Fruit fly (Drosophila melanogaster) whole organism, wandering third instar larva: ENCODE data around the gene CG45263.

Experiments used
- Abd-B ChIP-seq: fragments of >200 bp; optimal IDR thresholded peaks from 2 replicates; lab custom pipeline; 2017; ENCODE audit warnings: missing biosample characterization, missing genetic modification characterization
- CG32264 ChIP-seq: fragments of 200-800 bp; sonication (Bioruptor generic); optimal IDR thresholded peaks from 2 replicates; lab custom pipeline; 2016; ENCODE audit warnings: missing biosample characterization, missing genetic modification characterization
- CG9705 ChIP-seq: fragments of 200-800 bp; sonication (Bioruptor generic); optimal IDR thresholded peaks from 2 replicates; lab custom pipeline; 2018; ENCODE audit warnings: missing biosample characterization, mild to moderate bottlenecking, missing genetic modification characterization
- CrebA ChIP-seq: fragments of 200-800 bp; sonication (Bioruptor generic); optimal IDR thresholded peaks from 2 replicates; lab custom pipeline; 2016; ENCODE audit warnings: missing biosample characterization, mild to moderate bottlenecking, missing genetic modification characterization, borderline replicate concordance
- Dfd ChIP-seq: fragments of >200 bp; optimal IDR thresholded peaks from 2 replicates; lab custom pipeline; 2017; ENCODE audit warnings: missing biosample characterization, missing genetic modification characterization
- Dif ChIP-seq: fragments of 200-275, 200-300 bp; sonication (Bioruptor generic); optimal IDR thresholded peaks from 2 replicates; lab custom pipeline; 2018; ENCODE audit warnings: missing biosample characterization, missing genetic modification characterization; ENCODE audit not compliant: partially characterized antibody
- HLH106 ChIP-seq: fragments of 200-800 bp; optimal IDR thresholded peaks from 3 replicates; lab custom pipeline; 2019; ENCODE audit warnings: missing biosample characterization, mild to moderate bottlenecking, missing genetic modification characterization, moderate library complexity
- Hnf4 ChIP-seq: fragments of 200-800 bp; sonication (Bioruptor generic); optimal IDR thresholded peaks from 2 replicates; lab custom pipeline; 2016; ENCODE audit warnings: missing biosample characterization, mild to moderate bottlenecking, missing genetic modification characterization
- Hr78 ChIP-seq: fragments of >200 bp; optimal IDR thresholded peaks from 2 replicates; lab custom pipeline; 2017; ENCODE audit warnings: missing biosample characterization, missing genetic modification characterization
- Hr83 ChIP-seq: fragments of 200-300 bp; sonication (Bioruptor generic); optimal IDR thresholded peaks from 2 replicates; lab custom pipeline; 2016; ENCODE audit warnings: missing biosample characterization, mild to moderate bottlenecking, missing genetic modification characterization, moderate library complexity; ENCODE audit not compliant: poor library complexity, severe bottlenecking
- Jra ChIP-seq: sonication (Bioruptor generic); optimal IDR thresholded peaks from 2 replicates; lab custom pipeline; 2016; ENCODE audit warnings: missing biosample characterization, missing genetic modification characterization
- Mio ChIP-seq: sonication (Bioruptor generic); optimal IDR thresholded peaks from 2 replicates; lab custom pipeline; 2016; ENCODE audit warnings: missing biosample characterization, missing genetic modification characterization
- Myc ChIP-seq: fragments of >200 bp; optimal IDR thresholded peaks from 2 replicates; lab custom pipeline; 2017
- N ChIP-seq: fragments of >200 bp; optimal IDR thresholded peaks from 2 replicates; lab custom pipeline; 2018; ENCODE audit warnings: missing biosample characterization, missing external identifiers, missing genetic modification characterization
- OdsH ChIP-seq: fragments of 200-800 bp; sonication (Bioruptor generic); optimal IDR thresholded peaks from 2 replicates; lab custom pipeline; 2016; ENCODE audit warnings: missing biosample characterization, mild to moderate bottlenecking, missing genetic modification characterization
- Rel ChIP-seq, 2 experiments: fragments of 200-800 bp; sonication (Bioruptor generic) in 1 of 2; optimal IDR thresholded peaks; 2 replicates in 1 of 2; 3 replicates in 1 of 2; lab custom pipeline; 2016 to 2019; ENCODE audit warnings: mild to moderate bottlenecking in 2 of 2, missing biosample characterization in 2 of 2, missing genetic modification characterization in 2 of 2, moderate library complexity in 1 of 2
- Sp1 ChIP-seq: fragments of 200-800 bp; sonication (Bioruptor generic); optimal IDR thresholded peaks from 3 replicates; lab custom pipeline; 2019; ENCODE audit warnings: missing biosample characterization, mild to moderate bottlenecking, missing genetic modification characterization, moderate library complexity
- Vsx2 ChIP-seq: fragments of 200-300, 225-300 bp; sonication (Bioruptor generic); optimal IDR thresholded peaks from 2 replicates; lab custom pipeline; 2018; ENCODE audit warnings: missing biosample characterization, missing genetic modification characterization; ENCODE audit not compliant: partially characterized antibody
- br ChIP-seq: fragments of 200-800 bp; sonication (Bioruptor generic); optimal IDR thresholded peaks from 2 replicates; lab custom pipeline; 2016; ENCODE audit warnings: missing biosample characterization, missing genetic modification characterization
- brk ChIP-seq: fragments of 200-800 bp; sonication (Bioruptor generic); optimal IDR thresholded peaks from 2 replicates; lab custom pipeline; 2016; ENCODE audit warnings: missing biosample characterization, mild to moderate bottlenecking, missing genetic modification characterization
- dl ChIP-seq, 2 experiments: fragments of 175-275, 200-275 bp in 1 of 2; fragments of 200-275 bp in 1 of 2; sonication (Bioruptor generic); optimal IDR thresholded peaks; lab custom pipeline; 2018; ENCODE audit warnings: mild to moderate bottlenecking in 2 of 2, missing biosample characterization in 2 of 2, missing genetic modification characterization in 2 of 2, moderate library complexity in 2 of 2; ENCODE audit not compliant: partially characterized antibody in 2 of 2, insufficient read depth in 1 of 2
- dmrt93B ChIP-seq: fragments of 200-800 bp; sonication (Bioruptor generic); optimal IDR thresholded peaks from 2 replicates; lab custom pipeline; 2018; ENCODE audit warnings: missing biosample characterization, mild to moderate bottlenecking, missing genetic modification characterization
- dsf ChIP-seq: sonication (Bioruptor generic); optimal IDR thresholded peaks from 2 replicates; lab custom pipeline; 2016; ENCODE audit warnings: missing biosample characterization, missing genetic modification characterization, borderline replicate concordance
- ey ChIP-seq: fragments of 200-800 bp; sonication (Bioruptor generic); optimal IDR thresholded peaks from 2 replicates; lab custom pipeline; 2016; ENCODE audit warnings: missing biosample characterization, missing genetic modification characterization
- foxo ChIP-seq, 2 experiments: fragments of 200-800 bp; sonication (Bioruptor generic); optimal IDR thresholded peaks; 2 replicates in 1 of 2; 3 replicates in 1 of 2; lab custom pipeline; 2016 to 2017; ENCODE audit warnings: missing biosample characterization in 2 of 2, missing genetic modification characterization in 2 of 2
- fru ChIP-seq: fragments of 200-800 bp; sonication (Bioruptor generic); optimal IDR thresholded peaks from 3 replicates; lab custom pipeline; 2016; ENCODE audit warnings: missing biosample characterization, mild to moderate bottlenecking, missing genetic modification characterization
- h ChIP-seq: fragments of 200-800 bp; sonication (Bioruptor generic); optimal IDR thresholded peaks from 3 replicates; lab custom pipeline; 2016; ENCODE audit warnings: missing biosample characterization, mild to moderate bottlenecking, missing genetic modification characterization
- jim ChIP-seq: fragments of 175-275, 200-325 bp; sonication (Bioruptor generic); optimal IDR thresholded peaks from 2 replicates; lab custom pipeline; 2016; ENCODE audit warnings: missing biosample characterization, mild to moderate bottlenecking, missing genetic modification characterization
- lola ChIP-seq: fragments of >200 bp; optimal IDR thresholded peaks from 2 replicates; lab custom pipeline; 2017; ENCODE audit warnings: missing biosample characterization, missing genetic modification characterization
- psq ChIP-seq: fragments of 200-800 bp; sonication (Bioruptor generic); optimal IDR thresholded peaks from 3 replicates; lab custom pipeline; 2017; ENCODE audit warnings: missing biosample characterization, mild to moderate bottlenecking, missing genetic modification characterization, moderate library complexity
- rgr ChIP-seq: fragments of 200-800 bp; sonication (Bioruptor generic); optimal IDR thresholded peaks from 3 replicates; lab custom pipeline; 2016; ENCODE audit warnings: missing biosample characterization, mild to moderate bottlenecking, missing genetic modification characterization
- sage ChIP-seq: fragments of 200-800 bp; sonication (Bioruptor generic); optimal IDR thresholded peaks from 2 replicates; lab custom pipeline; 2016; ENCODE audit warnings: missing biosample characterization, mild to moderate bottlenecking, missing genetic modification characterization
- sv ChIP-seq: fragments of 200-800 bp; sonication (Bioruptor generic); optimal IDR thresholded peaks from 3 replicates; lab custom pipeline; 2016; ENCODE audit warnings: missing biosample characterization, missing genetic modification characterization
- tai ChIP-seq: sonication (Bioruptor generic); optimal IDR thresholded peaks from 2 replicates; lab custom pipeline; 2016; ENCODE audit warnings: missing biosample characterization, missing genetic modification characterization
- usp ChIP-seq: fragments of >200 bp; optimal IDR thresholded peaks from 2 replicates; lab custom pipeline; 2017; ENCODE audit warnings: missing biosample characterization, missing genetic modification characterization
- woc ChIP-seq: sonication (Bioruptor generic); optimal IDR thresholded peaks from 2 replicates; lab custom pipeline; 2016; ENCODE audit warnings: missing biosample characterization, mild to moderate bottlenecking, missing genetic modification characterization

The CG45263 gene

dm6 chr3R:8463904-8464303, 13.5 kb downstream of the CG45263 start:
- TF ChIP-seq woc = no peak

dm6 chr3R:8456461-8456860, 21.0 kb downstream of the CG45263 start:
- TF ChIP-seq Rel (GFP tag; optimal IDR thresholded peaks at IDR 0.05; lab: Kevin White, UChicago) (no peak), Rel (tag; optimal IDR thresholded peaks at IDR 0.05; lab: Kevin White, UChicago) (no peak), ey (no peak), dsf (GFP tag; lab: Kevin White, UChicago) (no peak), Sp1 (GFP tag; lab: Kevin White, UChicago) (no peak), dmrt93B (GFP tag; lab: Kevin White, UChicago) (no peak), Hr78 (GFP tag; lab: Kevin White, UChicago) (no peak), Dfd (GFP tag; lab: Kevin White, UChicago) (no peak), Abd-B (GFP tag; lab: Kevin White, UChicago) (no peak), jim (GFP tag; lab: Kevin White, UChicago) (no peak), OdsH (GFP tag; lab: Kevin White, UChicago) (no peak), sage (GFP tag; lab: Kevin White, UChicago) (no peak), CG32264 (GFP tag; lab: Kevin White, UChicago) (no peak), foxo (GFP tag; optimal IDR thresholded peaks at IDR 0.05; lab: Kevin White, UChicago) (no peak), woc (no peak), Mio (GFP tag; lab: Kevin White, UChicago) (no peak), CG9705 (no peak), Hnf4 (GFP tag; lab: Kevin White, UChicago) (no peak), N (no peak), sv (GFP tag; lab: Kevin White, UChicago) (no peak)

- TF ChIP-seq Hr78 (GFP tag; lab: Kevin White, UChicago) (no peak), Abd-B (GFP tag; lab: Kevin White, UChicago) (no peak), Rel (GFP tag; optimal IDR thresholded peaks at IDR 0.05; lab: Kevin White, UChicago) (no peak), Rel (tag; optimal IDR thresholded peaks at IDR 0.05; lab: Kevin White, UChicago) (no peak), Mio (GFP tag; lab: Kevin White, UChicago) (no peak), sage (GFP tag; lab: Kevin White, UChicago) (no peak), lola (no peak), woc (no peak), ey (no peak)
- TF ChIP-seq, all 38 proteins: peak for 0
Observed at dm6 chr3R:8453344-8453743, 24.1 kb downstream of the CG45263 start.

- no peak for TF ChIP-seq OdsH (GFP tag; lab: Kevin White, UChicago)
- TF ChIP-seq foxo (GFP tag; optimal IDR thresholded peaks at IDR 0.05; lab: Kevin White, UChicago) = no peak
- no peak for TF ChIP-seq CrebA (GFP tag; lab: Kevin White, UChicago)
- TF ChIP-seq Rel (GFP tag; optimal IDR thresholded peaks at IDR 0.05; lab: Kevin White, UChicago) = no peak
- no peak for TF ChIP-seq Rel (tag; optimal IDR thresholded peaks at IDR 0.05; lab: Kevin White, UChicago)
- no peak for TF ChIP-seq Abd-B (GFP tag; lab: Kevin White, UChicago)
- no peak for TF ChIP-seq Dif (GFP tag; lab: Kevin White, UChicago)
- no peak for TF ChIP-seq dl (GFP tag; optimal IDR thresholded peaks at IDR 0.05; lab: Kevin White, UChicago; ENCODE audit: insufficient read depth in 1 of 2, partially characterized antibody in 2 of 2)
- TF ChIP-seq Hr83 (GFP tag; lab: Kevin White, UChicago) = no peak
- no peak for TF ChIP-seq brk (GFP tag; lab: Kevin White, UChicago)
- TF ChIP-seq ey = no peak
- no peak for TF ChIP-seq psq (GFP tag; lab: Kevin White, UChicago)
- TF ChIP-seq CG32264 (GFP tag; lab: Kevin White, UChicago) = no peak
- no peak for TF ChIP-seq lola
- TF ChIP-seq Myc (lab: Kevin White, UChicago) = no peak
- TF ChIP-seq Hr78 (GFP tag; lab: Kevin White, UChicago) = no peak
- no peak for TF ChIP-seq HLH106 (tag; lab: Kevin White, UChicago)
- no peak for TF ChIP-seq h (GFP tag; lab: Kevin White, UChicago)
Observed at dm6 chr3R:8448943-8449342, 28.5 kb downstream of the CG45263 start.

dm6 chr3R:8445444-8445843, 32.0 kb downstream of the CG45263 start:
- peak; percentile 16 for TF ChIP-seq h (GFP tag; lab: Kevin White, UChicago)
- TF ChIP-seq CG32264 (GFP tag; lab: Kevin White, UChicago) = no peak
- TF ChIP-seq fru = peak; percentile 8
- TF ChIP-seq usp (GFP tag; lab: Kevin White, UChicago) = no peak
- no peak for TF ChIP-seq br
- no peak for TF ChIP-seq Abd-B (GFP tag; lab: Kevin White, UChicago)
- TF ChIP-seq ey = peak; percentile 0
- TF ChIP-seq Vsx2 = no peak
- TF ChIP-seq Jra (GFP tag; lab: Kevin White, UChicago) = no peak
- no peak for TF ChIP-seq CG9705
- no peak for TF ChIP-seq tai (GFP tag; lab: Kevin White, UChicago)
- no peak for TF ChIP-seq dsf (GFP tag; lab: Kevin White, UChicago)
- TF ChIP-seq woc = no peak
- peak; percentile 49 for TF ChIP-seq HLH106 (tag; lab: Kevin White, UChicago)
- peak in 1 of 2 experiments; percentile 10 for TF ChIP-seq foxo (GFP tag; optimal IDR thresholded peaks at IDR 0.05; lab: Kevin White, UChicago)
- TF ChIP-seq Myc (lab: Kevin White, UChicago) = no peak
- no peak for TF ChIP-seq Rel (GFP tag; optimal IDR thresholded peaks at IDR 0.05; lab: Kevin White, UChicago)
- TF ChIP-seq Rel (tag; optimal IDR thresholded peaks at IDR 0.05; lab: Kevin White, UChicago) = no peak
- TF ChIP-seq rgr (GFP tag; lab: Kevin White, UChicago) = no peak
